Fruit fly (Drosophila melanogaster) whole organism, embryonic: ENCODE results near the gene CG15429.

Experiments used
- CG10959 ChIP-seq: fragments of 200-800 bp; sonication (Bioruptor generic); IDR thresholded peaks from 2 replicates; pipeline ENCODE4 v1.3.6; 2022; ENCODE audit warnings: missing biosample characterization, missing genetic modification characterization
- CG11504 ChIP-seq: fragments of 200-800 bp; sonication (Bioruptor generic); optimal IDR thresholded peaks from 3 replicates; lab custom pipeline; 2019; ENCODE audit warnings: missing biosample characterization, mild to moderate bottlenecking, missing genetic modification characterization, moderate library complexity
- CG12942 ChIP-seq: fragments of 200-800 bp; sonication (Bioruptor generic); optimal IDR thresholded peaks from 3 replicates; lab custom pipeline; 2016; ENCODE audit warnings: missing biosample characterization, missing genetic modification characterization
- CG13287 ChIP-seq: fragments of 200-800 bp; sonication (Bioruptor generic); IDR thresholded peaks from 2 replicates; pipeline ENCODE4 v1.3.6; 2022; ENCODE audit warnings: missing biosample characterization, missing genetic modification characterization; ENCODE audit not compliant: partially characterized antibody
- CG13624 ChIP-seq: fragments of 200-800 bp; sonication (Bioruptor generic); optimal IDR thresholded peaks from 2 replicates; lab custom pipeline; 2016; ENCODE audit warnings: missing biosample characterization, missing genetic modification characterization
- CG14965 ChIP-seq: fragments of 200-800 bp; sonication (Bioruptor generic); optimal IDR thresholded peaks from 2 replicates; lab custom pipeline; 2016; ENCODE audit warnings: missing biosample characterization, missing genetic modification characterization, borderline replicate concordance
- CG16815 ChIP-seq: fragments of 200-800 bp; sonication (Bioruptor generic); optimal IDR thresholded peaks from 3 replicates; lab custom pipeline; 2017; ENCODE audit warnings: missing biosample characterization, mild to moderate bottlenecking, missing genetic modification characterization
- CG16863 ChIP-seq: fragments of 200-800 bp; sonication (Bioruptor generic); optimal IDR thresholded peaks from 3 replicates; lab custom pipeline; 2016; ENCODE audit warnings: missing biosample characterization, missing genetic modification characterization
- CG17361 ChIP-seq: fragments of 200-800 bp; sonication (Bioruptor generic); IDR thresholded peaks from 3 replicates; pipeline ENCODE4 v1.3.6; 2022; ENCODE audit warnings: missing biosample characterization, missing genetic modification characterization
- CG31224 ChIP-seq: fragments of 200-800 bp; sonication (Bioruptor generic); IDR thresholded peaks from 2 replicates; pipeline ENCODE4 v1.3.6; 2022; ENCODE audit warnings: missing biosample characterization, missing genetic modification characterization
- CG3281 ChIP-seq: fragments of 200-800 bp; sonication (Bioruptor generic); optimal IDR thresholded peaks from 3 replicates; lab custom pipeline; 2017; ENCODE audit warnings: missing biosample characterization, mild to moderate bottlenecking, missing genetic modification characterization
- CG4404 ChIP-seq: fragments of 200-800 bp; sonication (Bioruptor generic); IDR thresholded peaks from 2 replicates; pipeline ENCODE4 v1.3.6; 2022; ENCODE audit warnings: missing biosample characterization, missing genetic modification characterization
- CG4730 ChIP-seq: fragments of 200-800 bp; sonication (Bioruptor generic); IDR thresholded peaks from 2 replicates; pipeline ENCODE4 v1.3.6; 2022; ENCODE audit warnings: missing biosample characterization, missing genetic modification characterization
- CG5180 ChIP-seq: fragments of 200-800 bp; sonication (Bioruptor generic); optimal IDR thresholded peaks from 3 replicates; lab custom pipeline; 2017; ENCODE audit warnings: missing biosample characterization, missing genetic modification characterization, mild to moderate bottlenecking, moderate library complexity, missing genetic modification reagents
- CG6813 ChIP-seq: fragments of 200-800 bp; sonication (Bioruptor generic); optimal IDR thresholded peaks from 2 replicates; lab custom pipeline; 2017; ENCODE audit warnings: missing biosample characterization, missing genetic modification characterization, mild to moderate bottlenecking, moderate library complexity, missing genetic modification reagents
- CG8290 ChIP-seq, 3 experiments: fragments of 200-800 bp; sonication (Bioruptor generic); optimal IDR thresholded peaks; 2 replicates each; lab custom pipeline; 2016 to 2019; ENCODE audit warnings: missing biosample characterization in 3 of 3, missing genetic modification characterization in 3 of 3, mild to moderate bottlenecking in 2 of 3, moderate library complexity in 1 of 3
- CG9817 ChIP-seq: fragments of 200-800 bp; sonication (Bioruptor generic); optimal IDR thresholded peaks from 2 replicates; lab custom pipeline; 2018; ENCODE audit warnings: missing biosample characterization, mild to moderate bottlenecking, missing genetic modification characterization, moderate library complexity
- Chrac-16 ChIP-seq: fragments of 200-800 bp; sonication (Bioruptor generic); optimal IDR thresholded peaks from 3 replicates; lab custom pipeline; 2016; ENCODE audit warnings: missing biosample characterization, missing genetic modification characterization
- Dek ChIP-seq: fragments of 200-800 bp; sonication (Bioruptor generic); optimal IDR thresholded peaks from 3 replicates; lab custom pipeline; 2019; ENCODE audit warnings: missing biosample characterization, mild to moderate bottlenecking, missing genetic modification characterization, moderate library complexity
- Dp ChIP-seq: fragments of 200-800 bp; sonication (Bioruptor generic); optimal IDR thresholded peaks from 2 replicates; lab custom pipeline; 2018; ENCODE audit warnings: missing biosample characterization, mild to moderate bottlenecking, missing genetic modification characterization, moderate library complexity
- GATAe ChIP-seq: fragments of 200-800 bp; sonication (Bioruptor generic); conservative IDR thresholded peaks from 2 replicates; pipeline ENCODE4 v1.3.6; 2022; ENCODE audit warnings: missing biosample characterization, missing genetic modification characterization
- Gsc ChIP-seq: fragments of 200-800 bp; sonication (Bioruptor generic); IDR thresholded peaks from 2 replicates; pipeline ENCODE4 v1.3.6; 2022; ENCODE audit warnings: missing biosample characterization, missing genetic modification characterization
- H2.0 ChIP-seq: fragments of 200-800 bp; sonication (Bioruptor generic); IDR thresholded peaks from 2 replicates; pipeline ENCODE4 v1.3.6; 2022; ENCODE audit warnings: missing biosample characterization, missing genetic modification characterization
- Hey ChIP-seq: fragments of 200-800 bp; sonication (Bioruptor generic); optimal IDR thresholded peaks from 3 replicates; lab custom pipeline; 2018; ENCODE audit warnings: missing biosample characterization, mild to moderate bottlenecking, missing genetic modification characterization
- Hr39 ChIP-seq: fragments of >200 bp; optimal IDR thresholded peaks from 2 replicates; lab custom pipeline; 2017
- Med ChIP-seq: fragments of 200-800 bp; sonication (Bioruptor generic); peaks from one replicate; lab custom pipeline; 2016; ENCODE audit warnings: missing biosample characterization, missing genetic modification characterization, mild to moderate bottlenecking, inconsistent platforms, moderate library complexity
- Mrtf ChIP-seq: fragments of 200-800 bp; sonication (Bioruptor generic); IDR thresholded peaks from 3 replicates; pipeline ENCODE4 v1.3.6; 2022; ENCODE audit warnings: missing biosample characterization, missing genetic modification characterization
- Myb ChIP-seq: fragments of 200-800 bp; sonication (Bioruptor generic); optimal IDR thresholded peaks from 2 replicates; lab custom pipeline; 2016; ENCODE audit warnings: missing biosample characterization, missing genetic modification characterization
- Oaz ChIP-seq: fragments of 200-800 bp; sonication (Bioruptor generic); IDR thresholded peaks from 2 replicates; pipeline ENCODE4 v1.3.6; 2022; ENCODE audit warnings: missing biosample characterization, missing genetic modification characterization
- Sox102F ChIP-seq: fragments of 200-800 bp; sonication (Bioruptor generic); optimal IDR thresholded peaks from 2 replicates; lab custom pipeline; 2018; ENCODE audit warnings: missing biosample characterization, mild to moderate bottlenecking, missing genetic modification characterization, moderate library complexity
- Stat92E ChIP-seq, 3 experiments: fragments of >200 bp in 2 of 3; fragments of 200-800 bp in 1 of 3; sonication (Bioruptor generic) in 1 of 3; optimal IDR thresholded peaks; 2 replicates each; lab custom pipeline; 2017 to 2019; ENCODE audit warnings: missing biosample characterization in 3 of 3, missing genetic modification characterization in 3 of 3, mild to moderate bottlenecking in 1 of 3, moderate library complexity in 1 of 3
- Trl ChIP-seq, 3 experiments: fragments of >200 bp in 2 of 3; fragments of 200-800 bp in 1 of 3; sonication (Bioruptor generic) in 1 of 3; optimal IDR thresholded peaks; 2 replicates in 1 of 3; 3 replicates in 2 of 3; lab custom pipeline; 2016 to 2017; ENCODE audit warnings: missing biosample characterization in 1 of 3, missing genetic modification characterization in 1 of 3
- chinmo ChIP-seq: fragments of 200-800 bp; sonication (Bioruptor generic); IDR thresholded peaks from 4 replicates; pipeline ENCODE4 v1.3.6; 2022; ENCODE audit warnings: missing biosample characterization, missing genetic modification characterization; ENCODE audit not compliant: partially characterized antibody
- crol ChIP-seq: fragments of 200-800 bp; sonication (Bioruptor generic); IDR thresholded peaks from 2 replicates; pipeline ENCODE4 v1.3.6; 2022; ENCODE audit warnings: missing biosample characterization, missing genetic modification characterization
- dan ChIP-seq: fragments of 200-800 bp; sonication (Bioruptor generic); IDR thresholded peaks from 2 replicates; pipeline ENCODE4 v1.3.6; 2022; ENCODE audit warnings: missing biosample characterization, missing genetic modification characterization
- dmrt11E ChIP-seq: fragments of 200-800 bp; sonication (Bioruptor generic); optimal IDR thresholded peaks from 3 replicates; lab custom pipeline; 2018; ENCODE audit warnings: missing biosample characterization, mild to moderate bottlenecking, missing genetic modification characterization, moderate library complexity
- eve ChIP-seq, 2 experiments: fragments of >200 bp; optimal IDR thresholded peaks; 2 replicates each; lab custom pipeline; 2017; ENCODE audit warnings: missing biosample characterization in 2 of 2, missing genetic modification characterization in 2 of 2
- exex ChIP-seq: fragments of 200-800 bp; sonication (Bioruptor generic); optimal IDR thresholded peaks from 4 replicates; lab custom pipeline; 2018; ENCODE audit warnings: missing biosample characterization, mild to moderate bottlenecking, missing genetic modification characterization, moderate library complexity
- fd3F ChIP-seq: fragments of 200-800 bp; sonication (Bioruptor generic); optimal IDR thresholded peaks from 2 replicates; lab custom pipeline; 2018; ENCODE audit warnings: missing biosample characterization, mild to moderate bottlenecking, missing genetic modification characterization, moderate library complexity
- grn ChIP-seq: fragments of 200-800 bp; sonication (Bioruptor generic); optimal IDR thresholded peaks from 3 replicates; lab custom pipeline; 2017; ENCODE audit warnings: missing biosample characterization, missing genetic modification characterization
- h ChIP-seq: fragments of >200 bp; optimal IDR thresholded peaks from 2 replicates; lab custom pipeline; 2017
- hth ChIP-seq: fragments of >200 bp; optimal IDR thresholded peaks from 2 replicates; lab custom pipeline; 2017; ENCODE audit warnings: inconsistent platforms
- kay ChIP-seq: fragments of 200-800 bp; sonication (Bioruptor generic); optimal IDR thresholded peaks from 2 replicates; lab custom pipeline; 2016; ENCODE audit warnings: missing biosample characterization, missing genetic modification characterization
- klu ChIP-seq: fragments of 200-800 bp; sonication (Bioruptor generic); IDR thresholded peaks from 2 replicates; pipeline ENCODE4 v1.3.6; 2022; ENCODE audit warnings: missing biosample characterization, missing genetic modification characterization
- mirr ChIP-seq: fragments of 200-800 bp; sonication (Bioruptor generic); optimal IDR thresholded peaks from 3 replicates; lab custom pipeline; 2018; ENCODE audit warnings: missing biosample characterization, mild to moderate bottlenecking, missing genetic modification characterization
- sisA ChIP-seq: fragments of 200-800 bp; sonication (Bioruptor generic); IDR thresholded peaks from 2 replicates; pipeline ENCODE4 v1.3.6; 2022; ENCODE audit warnings: missing biosample characterization, missing genetic modification characterization

Gene CG15429

DNA sequence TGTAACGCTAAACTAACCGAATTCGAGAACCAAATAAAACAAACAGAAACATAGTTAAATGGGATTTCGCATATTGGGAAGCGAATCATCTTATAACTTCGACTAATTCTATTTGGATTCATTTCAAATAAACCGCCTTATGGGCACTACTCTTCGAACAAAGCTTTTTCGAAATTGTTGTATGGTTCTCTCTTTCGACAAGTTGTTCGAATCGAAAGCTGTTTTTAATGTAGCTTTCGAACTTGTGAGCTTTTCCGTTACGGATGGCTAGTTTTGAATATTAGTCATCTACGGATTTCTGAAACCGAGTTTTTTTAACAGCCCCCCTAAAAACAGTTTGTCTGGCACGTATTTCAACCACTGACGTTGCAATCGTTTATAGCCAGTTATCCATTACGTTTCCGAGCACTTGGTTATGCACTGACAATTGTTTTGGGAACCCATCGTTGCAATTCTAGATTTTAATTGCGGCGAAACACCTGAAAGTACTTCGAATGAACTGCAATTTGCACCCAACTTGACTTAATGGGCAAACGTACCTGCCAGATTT, 20.9 kb upstream of the CG15429 start (continued):
- TF ChIP-seq CG13287 (GFP tag; lab: Robert Waterston, UW) (peak; percentile 27; the same call in 1 of the 2 replicates), h (lab: Kevin White, UChicago) (no peak), CG11504 (tag; lab: Kevin White, UChicago) (no peak), Mrtf (GFP tag; lab: Robert Waterston, UW) (no peak), Hey (tag; lab: Kevin White, UChicago) (no peak), kay (GFP tag; lab: Kevin White, UChicago) (peak; percentile 6), Dek (tag; lab: Kevin White, UChicago) (no peak), Trl (optimal IDR thresholded peaks at IDR 0.05; lab: Kevin White, UChicago) (peak in 1 of 2 experiments; percentile 21), Trl (GFP tag; optimal IDR thresholded peaks at IDR 0.05; lab: Kevin White, UChicago) (no peak), CG5180 (GFP tag; lab: Kevin White, UChicago) (peak; percentile 8), CG10959 (GFP tag; lab: Robert Waterston, UW) (no peak), CG14965 (GFP tag; lab: Kevin White, UChicago) (no peak), CG8290 (GFP tag; optimal IDR thresholded peaks at IDR 0.05; lab: Kevin White, UChicago) (no peak), CG8290 (tag; optimal IDR thresholded peaks at IDR 0.05; lab: Kevin White, UChicago) (no peak), chinmo (peak; percentile 50; the same call in 1 of the 4 replicates), Myb (GFP tag; lab: Kevin White, UChicago) (peak; percentile 79), CG6813 (GFP tag; lab: Kevin White, UChicago) (no peak), Gsc (GFP tag; lab: Robert Waterston, UW) (no peak), fd3F (GFP tag; lab: Kevin White, UChicago) (no peak), Oaz (GFP tag; lab: Robert Waterston, UW) (no peak), Stat92E (GFP tag; optimal IDR thresholded peaks at IDR 0.05; lab: Kevin White, UChicago) (no peak), Hr39 (lab: Kevin White, UChicago) (no peak), CG12942 (GFP tag; lab: Kevin White, UChicago) (no peak)
- TF ChIP-seq, all 482 proteins: peak for 9

DNA sequence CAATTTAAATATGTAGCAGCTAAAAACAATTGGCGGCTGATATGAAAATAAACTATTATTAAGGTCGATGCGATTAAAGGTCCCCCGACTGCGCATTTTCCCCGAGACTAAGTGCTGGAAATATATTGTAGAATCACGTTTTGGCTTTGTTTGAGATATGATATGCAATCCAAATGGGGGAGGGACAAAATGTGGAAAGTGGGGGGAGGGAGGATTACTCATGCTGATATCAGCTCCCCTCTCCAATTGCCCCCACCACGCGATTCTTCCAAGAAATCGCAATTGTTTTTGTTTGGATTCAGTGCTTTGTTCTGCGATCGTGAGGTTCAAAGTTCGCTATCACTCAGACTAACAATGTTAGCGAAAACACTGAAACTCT, 20.2 kb upstream of the CG15429 start:
- TF ChIP-seq dan (GFP tag; lab: Robert Waterston, UW): no peak
- TF ChIP-seq CG16815: no peak
- TF ChIP-seq GATAe (GFP tag; lab: Robert Waterston, UW): peak; percentile 57
- peak; percentile 46 for TF ChIP-seq kay (GFP tag; lab: Kevin White, UChicago)
- peak; percentile 56 for TF ChIP-seq exex (tag; lab: Kevin White, UChicago)
- peak in 1 of 2 experiments; percentile 77 for TF ChIP-seq eve (GFP tag; optimal IDR thresholded peaks at IDR 0.05; lab: Kevin White, UChicago)
- no peak for TF ChIP-seq CG3281 (GFP tag; lab: Kevin White, UChicago)
- peak; percentile 71 for TF ChIP-seq crol (GFP tag; lab: Robert Waterston, UW)
- peak; percentile 61 for TF ChIP-seq mirr
- TF ChIP-seq, all 482 proteins: peak for 6

DNA sequence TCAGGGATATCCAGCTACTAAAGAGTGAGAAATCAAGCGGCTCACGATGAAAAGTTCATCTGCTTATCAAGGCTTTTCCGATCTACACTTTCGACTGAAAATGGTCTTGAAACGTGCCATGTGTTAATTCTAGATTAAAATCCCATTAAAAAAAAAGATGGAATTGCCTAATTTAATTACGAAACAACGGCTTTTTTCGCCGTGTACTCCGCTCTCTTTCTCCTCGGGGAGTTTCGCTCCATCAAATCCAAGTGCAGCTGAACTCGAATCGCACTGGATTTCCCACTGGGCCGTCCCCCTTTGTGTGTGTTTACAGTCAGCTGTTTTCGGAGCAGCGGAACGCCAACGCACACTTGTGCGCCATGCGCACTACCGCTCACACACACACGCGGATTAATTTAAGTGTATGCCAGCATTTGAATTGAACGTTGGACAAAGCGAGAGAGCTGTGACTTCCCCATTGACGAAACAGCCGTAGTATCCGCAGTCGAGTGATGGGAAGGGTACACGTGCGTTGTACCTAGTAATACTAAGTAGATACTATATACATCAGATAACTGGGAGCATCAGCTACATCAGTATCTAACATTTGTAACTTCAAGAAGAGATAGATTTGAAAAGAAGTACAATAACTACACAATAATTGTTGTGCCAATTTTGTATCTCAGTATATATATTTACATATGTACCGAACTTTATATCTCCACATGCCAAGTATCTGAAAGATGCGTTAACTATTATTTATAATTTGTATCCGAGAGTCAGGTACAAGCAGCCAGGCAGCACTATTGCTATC, 19.6 kb upstream of the CG15429 start:
- TF ChIP-seq CG4404 (GFP tag; lab: Robert Waterston, UW) (peak; percentile 61), Sox102F (GFP tag; lab: Kevin White, UChicago) (peak; percentile 88), CG4730 (GFP tag; lab: Robert Waterston, UW) (peak; percentile 78), CG17361 (GFP tag; lab: Robert Waterston, UW) (peak; percentile 83), sisA (GFP tag; lab: Robert Waterston, UW) (peak; percentile 85), CG9817 (tag; lab: Kevin White, UChicago) (peak; percentile 78), Dp (GFP tag; lab: Kevin White, UChicago) (no peak), klu (GFP tag; lab: Robert Waterston, UW) (peak; percentile 52), H2.0 (peak; percentile 84), grn (GFP tag; lab: Kevin White, UChicago) (peak; percentile 18), CG31224 (GFP tag; lab: Robert Waterston, UW) (peak; percentile 76), Chrac-16 (GFP tag; lab: Kevin White, UChicago) (peak; percentile 62), CG16863 (peak; percentile 85), CG13624 (GFP tag; lab: Kevin White, UChicago) (peak; percentile 89), dmrt11E (tag; lab: Kevin White, UChicago) (peak; percentile 68), hth (lab: Kevin White, UChicago) (no peak), Med (GFP tag; lab: Kevin White, UChicago) (peak; percentile 98)
